Fruit fly (Drosophila melanogaster): Measurements from ENCODE around the gene Claspin.

Claspin gene

DNA sequence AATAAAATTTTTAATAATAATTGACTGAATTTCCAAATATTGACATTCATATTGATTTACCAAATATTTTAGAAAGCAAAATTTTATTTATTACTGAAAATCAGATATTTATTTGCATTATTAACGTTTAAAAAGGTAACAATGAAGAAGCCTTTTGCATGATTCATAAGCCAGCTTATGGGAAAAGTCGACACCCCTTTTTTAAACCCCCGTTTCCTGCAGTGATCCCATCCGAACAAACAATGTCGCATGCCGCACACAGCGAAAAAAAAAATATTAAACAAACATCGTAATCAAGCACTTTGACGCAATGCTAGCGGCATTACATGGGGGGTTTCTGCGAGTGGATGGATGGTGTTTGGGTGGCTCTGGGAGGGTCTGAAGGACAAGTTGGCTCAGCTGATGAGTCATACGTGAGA lies 40.4 kb downstream of the Claspin start:
- peak; percentile 72 for TF ChIP-seq Eip78C (GFP tag)
- no peak for TF ChIP-seq Lpt (GFP tag; optimal IDR thresholded peaks at IDR 0.05)
- TF ChIP-seq fkh (GFP tag; optimal IDR thresholded peaks at IDR 0.05), result peak; percentile 73
- no peak for TF ChIP-seq CG6276 (GFP tag; optimal IDR thresholded peaks at IDR 0.05)
- TF ChIP-seq OdsH (GFP tag; optimal IDR thresholded peaks at IDR 0.05), result peak; percentile 34
- TF ChIP-seq cyc (GFP tag; optimal IDR thresholded peaks at IDR 0.05), result no peak
- TF ChIP-seq CG32006 (GFP tag; optimal IDR thresholded peaks at IDR 0.05), result peak; percentile 49
- peak; percentile 4 for TF ChIP-seq fd59A (GFP tag; optimal IDR thresholded peaks at IDR 0.05)
- peak; percentile 8 for TF ChIP-seq dsx (GFP tag; optimal IDR thresholded peaks at IDR 0.05; ENCODE audit: poor library complexity, severe bottlenecking)
- TF ChIP-seq lz (GFP tag; optimal IDR thresholded peaks at IDR 0.05), result peak; percentile 38
- TF ChIP-seq CG15336 (GFP tag; IDR thresholded peaks at IDR 0.05), result no peak
- peak; percentile 7 for TF ChIP-seq Smox (GFP tag; optimal IDR thresholded peaks at IDR 0.05)
- TF ChIP-seq Hr4 (GFP tag; optimal IDR thresholded peaks at IDR 0.05), result no peak
- TF ChIP-seq CG3032 (tag; optimal IDR thresholded peaks at IDR 0.05), result peak; percentile 46
- TF ChIP-seq Sox15 (GFP tag; optimal IDR thresholded peaks at IDR 0.05), result no peak
- TF ChIP-seq spab (GFP tag; optimal IDR thresholded peaks at IDR 0.05), result peak; percentile 28
- no peak for TF ChIP-seq CG11294 (GFP tag; IDR thresholded peaks at IDR 0.05)
- TF ChIP-seq Ets21C (GFP tag; optimal IDR thresholded peaks at IDR 0.05), result no peak
- TF ChIP-seq achi (GFP tag; optimal IDR thresholded peaks at IDR 0.05), result peak; percentile 31
- no peak for TF ChIP-seq CG11902 (GFP tag; optimal IDR thresholded peaks at IDR 0.05)
- no peak for TF ChIP-seq pdm3 (GFP tag; optimal IDR thresholded peaks at IDR 0.05)
- TF ChIP-seq CG6808 (GFP tag; optimal IDR thresholded peaks at IDR 0.05), result peak; percentile 1
- peak in 1 of 2 experiments; percentile 29 for TF ChIP-seq ss (GFP tag; optimal IDR thresholded peaks at IDR 0.05)
- no peak for TF ChIP-seq CG11762 (GFP tag; optimal IDR thresholded peaks at IDR 0.05; ENCODE audit: insufficient read depth)
- no peak for TF ChIP-seq CG31627 (GFP tag; optimal IDR thresholded peaks at IDR 0.05)
- no peak for TF ChIP-seq CG7368 (GFP tag; optimal IDR thresholded peaks at IDR 0.05)
- no peak for TF ChIP-seq net (GFP tag; optimal IDR thresholded peaks at IDR 0.05)
- TF ChIP-seq Eip93F (GFP tag; optimal IDR thresholded peaks at IDR 0.05), result no peak
- peak; percentile 27 for TF ChIP-seq CG3919 (GFP tag; optimal IDR thresholded peaks at IDR 0.05)
- no peak for TF ChIP-seq CG8319 (GFP tag; optimal IDR thresholded peaks at IDR 0.05)
- TF ChIP-seq svp (GFP tag), result peak; percentile 65
- TF ChIP-seq Sox14 (GFP tag; optimal IDR thresholded peaks at IDR 0.05), result peak; percentile 1
- TF ChIP-seq CG8119 (GFP tag; IDR thresholded peaks at IDR 0.05), result no peak
- no peak for TF ChIP-seq topi (GFP tag; optimal IDR thresholded peaks at IDR 0.05)
- peak; percentile 44 for TF ChIP-seq Met (GFP tag; optimal IDR thresholded peaks at IDR 0.05)
- TF ChIP-seq fd85E (GFP tag; optimal IDR thresholded peaks at IDR 0.05), result no peak
- peak; percentile 4 for TF ChIP-seq Eip75B (GFP tag; optimal IDR thresholded peaks at IDR 0.05)
- TF ChIP-seq Hr38 (GFP tag; optimal IDR thresholded peaks at IDR 0.05), result no peak
- peak; percentile 19 for TF ChIP-seq CG34406 (GFP tag; optimal IDR thresholded peaks at IDR 0.05)
- peak; percentile 43 for TF ChIP-seq CG8632 (GFP tag; optimal IDR thresholded peaks at IDR 0.05)
- TF ChIP-seq Blimp-1 (GFP tag; optimal IDR thresholded peaks at IDR 0.05), result no peak
- TF ChIP-seq Ets96B (tag; optimal IDR thresholded peaks at IDR 0.05), result peak; percentile 23
- TF ChIP-seq Sox102F (GFP tag; optimal IDR thresholded peaks at IDR 0.05), result peak; percentile 22
- no peak for TF ChIP-seq Gug (GFP tag; IDR thresholded peaks at IDR 0.05)
- TF ChIP-seq CG6792 (GFP tag; optimal IDR thresholded peaks at IDR 0.05), result peak; percentile 33
- no peak for TF ChIP-seq eg (GFP tag; IDR thresholded peaks at IDR 0.05)
- TF ChIP-seq esn (GFP tag; optimal IDR thresholded peaks at IDR 0.05), result peak; percentile 61
- no peak for TF ChIP-seq CG16779 (tag; optimal IDR thresholded peaks at IDR 0.05)
- TF ChIP-seq dac (GFP tag; optimal IDR thresholded peaks at IDR 0.05), result no peak
- TF ChIP-seq acj6 (GFP tag; optimal IDR thresholded peaks at IDR 0.05), result peak; percentile 28
- TF ChIP-seq vri (GFP tag; optimal IDR thresholded peaks at IDR 0.05), result peak; percentile 52
- peak; percentile 67 for TF ChIP-seq CG10631 (GFP tag; optimal IDR thresholded peaks at IDR 0.05)
- no peak for TF ChIP-seq salr (GFP tag; optimal IDR thresholded peaks at IDR 0.05)

Measured in whole organism, prepupa.